Fruit fly (Drosophila melanogaster) ovary, adult (tissue): ENCODE measurements around the gene Ptp10D.
A peak's percentile ranks its signal among the peaks of the same experiment; 100 is the strongest.

ENCODE experiments used
- CG17801 ChIP-seq: fragments of 200-800 bp; optimal IDR thresholded peaks from 2 replicates; lab custom pipeline; 2019; ENCODE audit warnings: missing biosample characterization, mild to moderate bottlenecking, missing genetic modification characterization, moderate library complexity; ENCODE audit not compliant: partially characterized antibody

Ptp10D gene

DNA sequence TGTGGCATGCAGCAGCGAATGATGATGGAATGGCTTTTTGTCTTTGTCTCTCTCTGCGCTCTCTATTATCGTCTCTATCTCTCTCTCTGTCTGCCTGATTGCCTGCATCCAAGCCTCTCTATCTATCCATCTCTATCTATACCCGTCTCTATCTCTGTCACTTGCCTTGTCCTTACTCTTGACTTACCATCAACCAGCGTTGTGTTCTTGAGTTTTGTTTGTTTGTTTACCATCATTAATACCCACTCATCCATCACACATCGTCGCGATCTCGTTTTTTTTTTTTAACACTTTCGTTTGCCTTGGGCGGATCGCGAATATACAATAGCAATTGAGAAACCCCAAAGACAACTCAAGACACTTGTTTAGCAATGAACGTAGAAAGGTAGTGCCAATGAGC is 67.9 kb downstream of the Ptp10D start:
- TF ChIP-seq CG17801 (GFP tag; lab: Kevin White, UChicago): no peak

DNA sequence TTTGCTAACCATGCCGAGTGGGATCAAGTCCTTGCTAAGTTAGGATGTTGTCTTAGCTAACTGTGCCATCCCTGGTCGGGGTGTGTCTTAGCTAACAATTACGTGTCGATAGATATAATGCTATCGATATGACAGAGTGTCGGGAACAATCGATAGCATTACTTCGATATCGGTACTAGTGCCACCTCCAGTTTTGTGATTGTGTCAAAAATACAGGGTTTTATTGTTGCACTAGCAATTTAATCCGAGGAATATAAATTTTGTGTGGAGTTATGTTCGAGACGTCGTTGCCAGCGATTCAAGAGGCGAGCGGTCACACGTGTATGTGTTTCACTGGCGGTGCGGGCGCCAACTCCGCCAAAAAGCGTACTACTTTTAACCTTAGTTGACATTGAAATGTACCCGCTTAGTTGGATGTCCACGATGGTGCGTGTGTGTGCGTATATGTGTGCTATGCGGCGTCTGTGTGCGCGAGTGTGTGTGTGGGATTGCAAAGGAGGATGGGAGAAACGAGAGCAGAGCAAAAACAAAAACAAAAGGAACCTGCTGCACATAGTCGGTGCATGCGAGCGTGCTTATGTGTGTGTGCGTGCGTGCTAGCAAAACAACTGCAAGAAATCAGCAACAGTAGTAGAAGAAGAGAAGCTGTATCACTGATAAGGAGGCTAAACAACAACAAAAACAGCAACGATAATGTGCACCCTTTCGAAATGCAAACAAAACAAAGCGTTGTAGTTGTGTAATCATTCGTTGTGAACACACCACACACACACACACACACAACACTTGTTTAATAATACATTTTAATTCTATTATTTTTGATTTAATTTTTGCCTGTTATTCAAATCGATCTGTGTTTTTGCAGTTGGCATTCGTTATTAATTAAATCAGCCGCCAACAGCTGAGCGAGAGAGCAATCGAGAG is 73.4 kb downstream of the Ptp10D start, which contains the start of gene PhKgamma:
PhKgamma (plus strand) TSS at position 179 of the 924 bp plus-strand sequence.
- TF ChIP-seq CG17801 (GFP tag; lab: Kevin White, UChicago): no peak

DNA sequence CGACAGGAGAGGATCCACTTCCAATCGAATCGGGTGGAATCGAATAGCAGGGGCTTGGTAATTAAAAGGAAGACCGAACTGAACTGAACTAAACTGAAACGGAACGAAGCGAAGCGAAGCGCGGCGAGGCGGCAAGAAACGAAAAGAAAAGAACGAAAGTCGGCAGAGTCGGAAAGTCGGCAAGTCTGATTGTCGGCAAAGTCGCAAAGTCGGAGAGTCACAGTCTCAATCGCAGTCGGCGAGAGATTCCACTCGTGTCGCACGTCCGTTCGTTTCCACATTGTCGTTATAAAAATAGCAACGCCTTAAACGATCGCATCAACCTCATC is 74.0 kb downstream of the Ptp10D start:
- TF ChIP-seq CG17801 (GFP tag; lab: Kevin White, UChicago): peak; percentile 9

DNA sequence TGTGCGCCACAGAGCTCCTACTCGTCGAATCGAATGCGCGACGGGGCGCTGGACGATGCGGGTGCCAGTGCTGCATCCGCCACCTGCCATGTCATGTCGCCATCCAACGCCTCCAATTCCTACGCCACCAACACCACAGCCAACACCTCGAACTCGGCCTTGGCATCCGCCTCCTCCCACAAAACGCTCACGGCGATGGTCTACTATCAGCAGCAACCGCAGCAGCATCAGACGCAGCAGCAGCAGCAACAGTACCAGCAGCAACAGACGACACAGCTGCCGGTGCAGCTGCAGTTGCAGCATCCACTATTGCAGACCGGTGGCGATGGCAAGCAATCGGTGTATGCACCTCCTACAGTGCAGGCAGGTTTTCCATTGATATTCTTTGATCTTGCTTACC is 79.0 kb downstream of the Ptp10D start:
- no peak for TF ChIP-seq CG17801 (GFP tag; lab: Kevin White, UChicago)

DNA sequence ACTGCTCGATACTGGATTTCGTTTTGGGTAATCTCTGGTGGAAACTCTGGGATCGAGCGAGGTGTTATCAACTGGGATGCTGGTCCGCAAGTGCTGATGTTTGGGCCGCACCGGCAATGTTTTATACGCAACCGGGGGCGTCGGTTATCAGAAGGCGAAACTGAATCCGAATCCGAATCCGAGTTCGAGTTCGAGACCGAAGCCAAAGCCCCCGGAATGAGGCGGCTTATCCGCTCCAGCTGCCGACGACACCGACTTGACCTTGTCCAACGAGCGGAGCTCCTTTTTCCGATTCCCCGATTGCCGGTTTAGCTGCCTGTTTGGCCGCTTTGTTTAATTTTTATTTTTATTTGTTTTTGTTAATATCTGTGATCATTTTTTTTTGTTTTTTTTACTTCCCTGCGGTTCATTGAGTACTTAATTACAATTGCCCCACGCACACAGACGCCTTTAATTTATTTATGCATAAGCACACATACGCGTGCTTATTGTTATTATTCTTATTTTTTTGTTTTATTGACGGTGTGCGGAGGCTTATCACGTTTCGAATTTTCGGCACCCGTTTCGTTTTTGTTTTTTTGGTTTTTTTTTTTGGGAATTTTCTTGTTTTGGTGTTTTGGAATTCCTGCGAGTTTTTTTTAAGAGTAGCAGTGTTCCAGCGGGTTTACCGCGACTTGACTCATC is 83.3 kb downstream of the Ptp10D start, which contains the start of gene CG2444:
CG2444 (minus strand) TSS at position 372 of the 684 bp plus-strand sequence.
- TF ChIP-seq CG17801 (GFP tag; lab: Kevin White, UChicago): no peak

DNA sequence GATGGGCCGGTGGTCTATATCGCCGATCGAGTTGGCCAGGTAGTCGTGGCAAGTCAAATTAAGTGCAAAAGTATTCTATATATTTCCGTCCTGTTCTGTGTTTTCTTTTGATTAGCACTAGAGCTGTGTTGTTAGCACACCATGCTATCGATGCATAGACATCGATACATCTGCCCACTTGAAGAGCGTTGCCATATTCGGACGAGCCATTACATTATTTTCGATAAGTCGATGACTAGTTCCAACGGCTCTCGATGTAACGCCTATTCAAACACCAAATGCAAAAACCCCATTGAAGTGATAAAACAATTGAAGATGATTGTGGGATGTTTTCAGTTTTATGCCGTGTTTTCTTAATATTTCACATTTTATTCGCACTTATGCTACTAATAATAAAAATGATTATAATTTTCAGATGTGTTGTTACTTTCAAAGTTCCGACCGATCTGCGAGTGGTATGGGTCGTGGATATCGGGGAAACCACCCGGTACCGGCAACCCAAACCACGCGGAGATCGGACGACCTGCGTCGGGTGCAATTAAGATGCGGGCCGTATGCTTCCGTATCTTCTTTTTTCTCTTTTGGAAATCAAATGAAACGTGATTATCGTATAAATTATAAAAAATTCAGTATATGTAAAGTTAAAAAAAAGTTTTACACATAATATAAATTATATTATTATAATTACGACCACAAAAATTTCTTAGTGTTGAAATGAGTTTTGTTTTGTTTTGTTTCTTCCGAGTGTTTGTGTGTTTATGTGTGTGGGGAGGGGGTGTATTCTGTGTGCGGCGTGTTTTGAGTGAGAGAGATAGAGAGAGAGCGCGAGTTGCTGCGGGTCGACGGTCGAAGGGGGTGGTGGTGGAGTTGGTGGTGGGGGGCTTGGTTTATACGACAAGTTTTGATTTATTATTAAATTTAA is 88.2 kb downstream of the Ptp10D start, which contains the start of gene FucT6:
FucT6 (minus strand) TSS at position 153 of the 922 bp plus-strand sequence.
- TF ChIP-seq CG17801 (GFP tag; lab: Kevin White, UChicago): peak; percentile 31

DNA sequence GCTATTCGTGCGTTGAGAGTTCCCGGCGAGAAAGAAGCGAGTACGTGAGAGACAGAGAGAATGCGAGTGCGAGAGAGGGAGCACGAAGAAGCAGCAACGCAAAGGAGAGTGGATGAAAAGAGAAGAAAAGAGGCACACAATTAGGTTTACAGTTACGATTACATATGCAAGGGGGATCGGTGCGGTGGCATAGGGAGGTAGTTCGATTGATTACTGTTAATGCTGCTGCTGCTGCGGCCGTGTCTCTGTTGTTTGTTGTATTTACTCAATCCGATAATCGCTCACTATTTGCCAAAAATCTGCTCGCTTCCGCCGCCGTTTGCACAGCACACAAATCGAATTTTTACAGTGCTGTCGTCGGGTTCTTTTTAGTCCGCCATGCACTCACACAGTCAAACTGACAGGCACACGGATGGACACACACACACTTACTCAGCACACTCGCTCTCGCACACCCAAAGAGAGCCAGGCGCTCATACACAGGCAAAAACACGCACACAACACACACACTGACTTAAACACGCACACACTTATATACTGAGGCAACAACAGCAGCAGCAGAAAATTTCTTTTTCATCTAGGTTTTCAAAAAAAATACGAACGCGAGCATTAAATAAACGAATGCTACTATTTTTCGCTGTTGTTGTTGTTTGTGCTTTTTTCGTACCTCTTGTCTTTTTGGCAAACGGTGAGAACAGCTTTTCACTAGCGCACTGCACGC is 92.2 kb downstream of the Ptp10D start:
- peak; percentile 41 for TF ChIP-seq CG17801 (GFP tag; lab: Kevin White, UChicago)

DNA sequence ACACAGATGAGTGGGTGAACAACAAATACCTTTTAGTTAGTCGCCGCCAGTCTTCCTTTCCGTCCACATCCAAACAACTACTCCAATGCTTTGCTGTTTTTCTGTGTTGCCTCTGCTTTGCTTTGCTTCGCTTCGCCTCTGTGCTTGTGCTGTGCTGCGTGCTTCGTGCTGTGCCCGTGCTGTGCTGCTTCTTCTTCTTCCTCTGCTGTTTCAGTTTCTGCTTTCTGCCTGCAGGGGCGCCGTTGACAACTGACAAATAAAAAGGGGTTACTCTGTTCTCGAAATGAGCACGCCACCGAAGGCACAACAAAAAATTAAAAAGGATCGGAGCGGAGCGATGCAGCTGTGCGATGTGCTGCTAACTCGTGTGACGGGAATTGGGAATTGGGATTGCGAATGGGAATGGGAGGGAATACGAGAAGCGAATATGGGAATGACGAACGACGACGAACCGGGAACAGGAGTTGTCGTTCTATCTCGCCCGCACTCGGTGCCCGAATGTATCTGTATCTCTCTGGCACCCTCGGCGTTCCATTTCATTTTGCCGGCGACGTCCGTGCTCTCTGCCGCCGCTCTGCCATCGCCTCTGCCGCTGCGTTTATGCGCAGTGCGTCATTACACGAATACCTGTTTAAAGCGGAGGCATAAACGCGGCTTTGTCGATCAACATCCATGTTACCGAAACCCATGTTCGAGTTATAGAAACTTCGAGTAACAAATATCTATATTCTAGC is 92.9 kb downstream of the Ptp10D start:
- TF ChIP-seq CG17801 (GFP tag; lab: Kevin White, UChicago): peak; percentile 64

DNA sequence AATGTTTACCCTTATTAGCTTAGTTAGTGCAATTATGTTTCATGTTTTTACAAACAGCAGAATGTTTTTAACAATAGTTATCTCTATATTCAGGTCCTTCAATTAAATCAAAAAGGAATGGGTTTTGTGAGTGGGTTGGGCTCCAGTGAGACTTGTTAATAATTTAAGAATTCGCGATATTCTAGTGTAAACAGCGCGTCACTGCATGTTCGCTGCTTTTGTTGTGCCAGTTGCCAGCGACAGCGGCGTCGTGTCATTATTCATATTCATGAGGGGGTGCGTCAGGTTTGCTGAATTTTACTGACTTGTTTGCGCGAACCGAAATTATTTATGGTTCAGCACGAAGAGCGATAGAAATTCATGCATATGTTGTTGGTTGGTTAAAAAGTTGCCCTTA is 93.4 kb downstream of the Ptp10D start, which contains the start of gene Amun:
Amun (minus strand) TSS at position 303 of the 397 bp plus-strand sequence.
- TF ChIP-seq CG17801 (GFP tag; lab: Kevin White, UChicago): no peak

DNA sequence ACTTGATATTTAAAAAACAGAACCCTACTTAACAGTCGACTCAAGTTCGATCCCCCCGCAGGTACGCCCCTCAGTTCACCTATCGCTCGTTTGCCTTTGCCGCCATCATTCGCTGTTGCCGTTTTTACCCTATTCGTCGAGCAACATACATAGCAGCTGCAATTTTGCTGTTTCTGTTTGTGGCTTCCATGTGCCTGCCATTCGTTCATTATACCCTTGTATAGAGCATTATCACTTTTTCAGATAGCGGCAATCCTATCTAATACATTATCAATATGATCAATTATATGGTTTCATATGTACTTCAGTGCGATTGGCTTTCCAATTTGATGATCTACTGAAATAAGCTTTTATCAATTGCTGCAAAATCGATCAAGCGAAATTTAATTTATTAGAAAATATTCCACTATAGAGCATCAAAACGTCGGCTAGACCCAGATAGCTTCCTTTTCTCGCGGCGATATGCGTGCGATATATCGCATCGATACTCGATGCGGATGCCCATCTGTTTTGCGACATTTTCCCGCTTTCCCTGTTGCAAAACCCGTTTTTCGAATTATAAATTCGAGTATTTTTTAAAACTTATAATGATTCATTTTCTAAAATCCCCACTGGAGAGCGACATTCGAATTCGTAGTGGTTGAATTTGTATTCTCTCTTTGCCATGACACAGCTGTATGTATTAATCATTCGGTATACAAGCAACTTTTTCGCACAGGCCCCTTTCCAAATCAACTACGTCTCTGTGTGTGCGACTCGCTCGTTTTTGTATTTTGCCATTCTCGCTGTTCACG is 94.3 kb downstream of the Ptp10D start:
- TF ChIP-seq CG17801 (GFP tag; lab: Kevin White, UChicago): peak; percentile 96

DNA sequence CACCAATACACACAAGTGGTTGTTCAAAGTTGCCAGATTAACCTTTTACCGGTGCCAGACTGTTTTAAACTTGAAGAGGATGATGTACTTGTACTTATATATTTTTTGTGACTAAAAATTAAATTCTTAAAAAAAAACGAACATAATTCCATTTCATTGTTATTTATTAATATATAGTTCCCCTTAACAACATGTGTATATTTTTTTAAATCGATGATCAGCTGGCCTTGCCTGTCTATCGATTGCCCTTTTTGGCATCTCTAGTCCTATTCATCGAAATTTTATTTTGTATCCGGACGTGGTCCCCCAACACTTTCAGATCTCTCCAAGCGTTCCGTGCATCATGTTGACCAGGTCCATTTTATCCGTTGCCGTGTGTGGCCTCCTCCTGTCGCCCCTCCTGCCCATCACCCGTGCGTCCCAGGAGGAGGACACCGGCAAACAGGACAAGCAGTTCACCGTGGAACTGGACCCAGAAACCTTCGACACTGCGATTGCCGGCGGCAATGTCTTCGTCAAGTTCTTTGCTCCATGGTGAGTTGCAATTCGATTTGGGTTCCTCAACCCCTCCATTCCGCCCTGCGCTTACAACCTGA is 95.0 kb downstream of the Ptp10D start, which contains the start of gene prtp:
prtp (plus strand) TSS at position 26 of the 596 bp plus-strand sequence.
- TF ChIP-seq CG17801 (GFP tag; lab: Kevin White, UChicago): no peak

DNA sequence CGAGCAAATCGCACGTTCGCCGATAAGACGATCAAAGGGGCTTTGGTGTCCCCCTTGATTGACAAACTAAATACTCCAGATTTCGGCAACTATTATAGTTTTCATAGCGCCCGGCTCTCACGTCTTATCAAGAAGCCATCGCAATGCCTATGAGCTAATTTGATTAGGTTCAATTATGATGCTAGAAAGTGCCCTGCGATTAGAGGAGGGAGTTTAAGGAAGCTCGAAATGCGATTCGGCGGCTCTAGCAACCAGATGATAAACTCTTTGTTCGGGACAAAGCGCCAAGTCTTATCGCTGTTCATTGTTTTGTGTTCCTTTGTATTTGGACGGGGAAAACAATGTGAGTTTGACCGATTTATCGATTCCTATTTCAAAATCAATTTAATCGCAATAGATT is 96.1 kb downstream of the Ptp10D start:
- no peak for TF ChIP-seq CG17801 (GFP tag; lab: Kevin White, UChicago)
